Fruit fly (Drosophila melanogaster): ENCODE data around the gene CG43063.

- TF ChIP-seq psq (optimal IDR thresholded peaks at IDR 0.05) (no peak), insv (optimal IDR thresholded peaks at IDR 0.05) (no peak), Sin3A (optimal IDR thresholded peaks at IDR 0.05) (no peak), ttk (optimal IDR thresholded peaks at IDR 0.05) (no peak), Myc (optimal IDR thresholded peaks at IDR 0.05) (no peak)
Measured at dm6 chr3R:13047431-13047830, 38.6 kb upstream of the CG43063 start, which contains the start of gene CG31157.

All from Kc167 (cell line).